Worm (Caenorhabditis elegans) whole organism, early embryonic: ENCODE measurements around the gene sams-4.

Source experiments
- B0310.2 ChIP-seq: sonication (generic microtip); optimal IDR thresholded peaks from 2 replicates; lab custom pipeline; 2016; ENCODE audit warnings: mild to moderate bottlenecking, missing genetic modification characterization, missing compliant biosample characterization
- F13C5.2 ChIP-seq: sonication (generic microtip); optimal IDR thresholded peaks from 2 replicates; lab custom pipeline; 2017; ENCODE audit warnings: mild to moderate bottlenecking, missing genetic modification characterization, inconsistent platforms, missing compliant biosample characterization
- aly-1 ChIP-seq: sonication (generic microtip); optimal IDR thresholded peaks from 2 replicates; lab custom pipeline; 2016; ENCODE audit warnings: missing genetic modification characterization, missing compliant biosample characterization
- ama-1 ChIP-seq: fragments of 150-350 bp; optimal IDR thresholded peaks from 2 replicates; lab custom pipeline; 2014
- ceh-13 ChIP-seq: fragments of 200-800 bp; sonication (Bioruptor generic); optimal IDR thresholded peaks from 2 replicates; lab custom pipeline; 2018; ENCODE audit warnings: mild to moderate bottlenecking, missing genetic modification characterization, missing compliant biosample characterization
- ceh-36 ChIP-seq: sonication (generic microtip); optimal IDR thresholded peaks from 2 replicates; lab custom pipeline; 2016; ENCODE audit warnings: missing genetic modification characterization, inconsistent platforms, missing compliant biosample characterization
- ets-7 ChIP-seq: sonication (generic microtip); optimal IDR thresholded peaks from 2 replicates; lab custom pipeline; 2016; ENCODE audit warnings: missing genotype, missing genetic modification characterization, missing compliant biosample characterization
- flt-1 ChIP-seq: fragments of 200-800 bp; sonication (Bioruptor generic); IDR thresholded peaks from 2 replicates; pipeline ENCODE4 v1.3.6; 2022; ENCODE audit warnings: missing genetic modification characterization, missing compliant biosample characterization
- hmbx-1 ChIP-seq: sonication (generic microtip); optimal IDR thresholded peaks from 2 replicates; lab custom pipeline; 2016; ENCODE audit warnings: mild to moderate bottlenecking, missing genetic modification characterization, missing compliant biosample characterization
- hmg-4 ChIP-seq: fragments of 200-800 bp; sonication (Bioruptor generic); optimal IDR thresholded peaks from 2 replicates; lab custom pipeline; 2018; ENCODE audit warnings: mild to moderate bottlenecking, missing genetic modification characterization, missing compliant biosample characterization
- hnd-1 ChIP-seq: sonication (generic microtip); optimal IDR thresholded peaks from 2 replicates; lab custom pipeline; 2016; ENCODE audit warnings: missing genetic modification characterization, missing compliant biosample characterization
- pes-1 ChIP-seq: fragments of 200-800 bp; sonication (Bioruptor generic); IDR thresholded peaks from 2 replicates; pipeline ENCODE4 v1.3.6; 2022; ENCODE audit warnings: missing genetic modification reagents, missing genetic modification characterization, missing compliant biosample characterization
- scrt-1 ChIP-seq: fragments of 200-800 bp; sonication (Bioruptor generic); IDR thresholded peaks from 2 replicates; pipeline ENCODE4 v1.3.6; 2022; ENCODE audit warnings: missing genetic modification characterization, missing compliant biosample characterization
- sea-1 ChIP-seq: fragments of 200-800 bp; sonication (Bioruptor generic); conservative IDR thresholded peaks from 2 replicates; pipeline ENCODE4 v1.3.6; 2022; ENCODE audit warnings: missing genetic modification characterization, missing compliant biosample characterization
- tbx-11 ChIP-seq: fragments of 200-800 bp; sonication (Bioruptor generic); IDR thresholded peaks from 2 replicates; pipeline ENCODE4 v1.3.6; 2022; ENCODE audit warnings: missing genetic modification characterization, missing compliant biosample characterization
- tbx-37 ChIP-seq: fragments of 200-800 bp; sonication (Bioruptor generic); conservative IDR thresholded peaks from 2 replicates; pipeline ENCODE4 v1.3.6; 2022; ENCODE audit warnings: missing genetic modification reagents, missing genetic modification characterization, missing compliant biosample characterization
- tra-4 ChIP-seq: sonication (generic microtip); optimal IDR thresholded peaks from 2 replicates; lab custom pipeline; 2017; ENCODE audit warnings: missing genetic modification characterization, missing compliant biosample characterization

sams-4 gene

ce11 chrIV:5846269-5846668, at the start of gene sams-4:
TSS of gene sams-4 (minus strand) at chrIV:5846369.
- TF ChIP-seq tbx-37 (GFP tag; lab: Robert Waterston, UW) (no peak), ceh-13 (no peak), hnd-1 (tag; lab: Kevin White, UChicago) (no peak), hmbx-1 (tag; lab: Kevin White, UChicago) (no peak), pes-1 (GFP tag; lab: Robert Waterston, UW) (no peak), tbx-11 (GFP tag; lab: Robert Waterston, UW) (no peak), hmg-4 (GFP tag; lab: Kevin White, UChicago) (no peak), scrt-1 (GFP tag; lab: Robert Waterston, UW) (no peak), ceh-36 (tag; lab: Kevin White, UChicago) (no peak), tra-4 (tag; lab: Kevin White, UChicago) (no peak), F13C5.2 (no peak), B0310.2 (tag; lab: Kevin White, UChicago) (no peak)

ce11 chrIV:5895190-5895589, 49.0 kb upstream of the sams-4 start, which contains the start of gene nspb-6:
TSS of gene nspb-6 (plus strand) at chrIV:5895490.
- TF ChIP-seq hmg-4 (GFP tag; lab: Kevin White, UChicago) (no peak), pes-1 (GFP tag; lab: Robert Waterston, UW) (no peak), hmbx-1 (tag; lab: Kevin White, UChicago) (no peak), aly-1 (tag; lab: Kevin White, UChicago) (no peak), tbx-37 (GFP tag; lab: Robert Waterston, UW) (no peak), ama-1 (lab: Kevin White, UChicago) (no peak), scrt-1 (GFP tag; lab: Robert Waterston, UW) (no peak), F13C5.2 (no peak), hnd-1 (tag; lab: Kevin White, UChicago) (no peak), B0310.2 (tag; lab: Kevin White, UChicago) (no peak), ceh-13 (no peak), ets-7 (tag; lab: Kevin White, UChicago) (no peak), tra-4 (tag; lab: Kevin White, UChicago) (no peak), flt-1 (no peak), sea-1 (GFP tag; lab: Robert Waterston, UW) (no peak)

- TF ChIP-seq tra-4 (tag; lab: Kevin White, UChicago) (no peak), flt-1 (no peak), F13C5.2 (no peak), B0310.2 (tag; lab: Kevin White, UChicago) (no peak), hmbx-1 (tag; lab: Kevin White, UChicago) (no peak), tbx-37 (GFP tag; lab: Robert Waterston, UW) (no peak), ceh-36 (tag; lab: Kevin White, UChicago) (no peak), ama-1 (lab: Kevin White, UChicago) (no peak), tbx-11 (GFP tag; lab: Robert Waterston, UW) (no peak), hnd-1 (tag; lab: Kevin White, UChicago) (no peak), hmg-4 (GFP tag; lab: Kevin White, UChicago) (no peak), sea-1 (GFP tag; lab: Robert Waterston, UW) (no peak), aly-1 (tag; lab: Kevin White, UChicago) (no peak), ceh-13 (no peak)
These were observed 45.1 kb upstream of the sams-4 start, which contains the start of gene H04M03.3 for ce11 chrIV:5891265-5891664. TSS of gene H04M03.3 (plus strand) at chrIV:5891565.

ce11 chrIV:5886605-5887004, 40.4 kb upstream of the sams-4 start:
- TF ChIP-seq ceh-36 (tag; lab: Kevin White, UChicago) (no peak), ets-7 (tag; lab: Kevin White, UChicago) (no peak), hnd-1 (tag; lab: Kevin White, UChicago) (no peak), ama-1 (lab: Kevin White, UChicago) (no peak), sea-1 (GFP tag; lab: Robert Waterston, UW) (no peak), hmbx-1 (tag; lab: Kevin White, UChicago) (no peak), hmg-4 (GFP tag; lab: Kevin White, UChicago) (no peak), scrt-1 (GFP tag; lab: Robert Waterston, UW) (no peak), ceh-13 (no peak), aly-1 (tag; lab: Kevin White, UChicago) (no peak)

ce11 chrIV:5885180-5885887, 39.2 kb upstream of the sams-4 start, which contains the start of gene glf-1:
TSS of gene glf-1 (plus strand) at chrIV:5885835.
- TF ChIP-seq flt-1 (no peak), hmg-4 (GFP tag; lab: Kevin White, UChicago) (no peak), aly-1 (tag; lab: Kevin White, UChicago) (no peak)

- TF ChIP-seq ceh-36 (tag; lab: Kevin White, UChicago) = no peak
- no peak for TF ChIP-seq F13C5.2
- TF ChIP-seq flt-1 = no peak
- no peak for TF ChIP-seq pes-1 (GFP tag; lab: Robert Waterston, UW)
- no peak for TF ChIP-seq aly-1 (tag; lab: Kevin White, UChicago)
- TF ChIP-seq ceh-13 = no peak
- TF ChIP-seq hmbx-1 (tag; lab: Kevin White, UChicago) = no peak
- no peak for TF ChIP-seq hnd-1 (tag; lab: Kevin White, UChicago)
- TF ChIP-seq tbx-37 (GFP tag; lab: Robert Waterston, UW) = no peak
- TF ChIP-seq sea-1 (GFP tag; lab: Robert Waterston, UW) = no peak
- TF ChIP-seq tbx-11 (GFP tag; lab: Robert Waterston, UW) = no peak
- TF ChIP-seq scrt-1 (GFP tag; lab: Robert Waterston, UW) = no peak
- no peak for TF ChIP-seq B0310.2 (tag; lab: Kevin White, UChicago)
- no peak for TF ChIP-seq hmg-4 (GFP tag; lab: Kevin White, UChicago)
- no peak for TF ChIP-seq tra-4 (tag; lab: Kevin White, UChicago)
- no peak for TF ChIP-seq ama-1 (lab: Kevin White, UChicago)
These were observed 38.3 kb upstream of the sams-4 start, which contains the start of gene H04M03.11 for ce11 chrIV:5884500-5884899. TSS of gene H04M03.11 (minus strand) at chrIV:5884600.

- TF ChIP-seq pes-1 (GFP tag; lab: Robert Waterston, UW) (no peak), tra-4 (tag; lab: Kevin White, UChicago) (no peak), ceh-13 (no peak), flt-1 (no peak), tbx-37 (GFP tag; lab: Robert Waterston, UW) (no peak), B0310.2 (tag; lab: Kevin White, UChicago) (no peak), hmbx-1 (tag; lab: Kevin White, UChicago) (no peak), hnd-1 (tag; lab: Kevin White, UChicago) (no peak), sea-1 (GFP tag; lab: Robert Waterston, UW) (no peak), scrt-1 (GFP tag; lab: Robert Waterston, UW) (no peak), hmg-4 (GFP tag; lab: Kevin White, UChicago) (no peak), ets-7 (tag; lab: Kevin White, UChicago) (no peak), aly-1 (tag; lab: Kevin White, UChicago) (no peak), tbx-11 (GFP tag; lab: Robert Waterston, UW) (no peak), ama-1 (lab: Kevin White, UChicago) (no peak), F13C5.2 (no peak)
These were observed 33.7 kb upstream of the sams-4 start, which contains the start of gene srv-22 for ce11 chrIV:5879853-5880252. TSS of gene srv-22 (minus strand) at chrIV:5879953.
